Worm (Caenorhabditis elegans): Measurements from ENCODE around the gene rpc-11.

ce11 chrIV:1433978-1434377 lies 24.1 kb upstream of the rpc-11 start:
- TF ChIP-seq cey-2 (tag; optimal IDR thresholded peaks at IDR 0.05; ENCODE audit: borderline replicate concordance, insufficient read depth) = no peak
- TF ChIP-seq zfp-2 (tag; optimal IDR thresholded peaks at IDR 0.05) = no peak
- TF ChIP-seq lsy-2 (tag; optimal IDR thresholded peaks at IDR 0.05) = no peak
- TF ChIP-seq daf-19 (GFP tag; conservative IDR thresholded peaks at IDR 0.05) = no peak
- TF ChIP-seq mxl-3 (GFP tag; optimal IDR thresholded peaks at IDR 0.05) = no peak
- no peak for TF ChIP-seq nhr-77 (tag; optimal IDR thresholded peaks at IDR 0.05)
- TF ChIP-seq ZK546.5 (tag; optimal IDR thresholded peaks at IDR 0.05) = no peak
- no peak for TF ChIP-seq ceh-20 (GFP tag; IDR thresholded peaks at IDR 0.05)
- no peak for TF ChIP-seq nhr-28 (tag; optimal IDR thresholded peaks at IDR 0.05)
- TF ChIP-seq F49E8.2 (tag; optimal IDR thresholded peaks at IDR 0.05; ENCODE audit: borderline replicate concordance) = no peak
- no peak for TF ChIP-seq nhr-237 (tag; optimal IDR thresholded peaks at IDR 0.05)
- no peak for TF ChIP-seq egl-27 (tag; optimal IDR thresholded peaks at IDR 0.05)
